Worm (Caenorhabditis elegans): Measurements from ENCODE around the gene W07G4.2.
A peak's percentile ranks its signal among the peaks of the same experiment; 100 is the strongest.

Gene W07G4.2

DNA sequence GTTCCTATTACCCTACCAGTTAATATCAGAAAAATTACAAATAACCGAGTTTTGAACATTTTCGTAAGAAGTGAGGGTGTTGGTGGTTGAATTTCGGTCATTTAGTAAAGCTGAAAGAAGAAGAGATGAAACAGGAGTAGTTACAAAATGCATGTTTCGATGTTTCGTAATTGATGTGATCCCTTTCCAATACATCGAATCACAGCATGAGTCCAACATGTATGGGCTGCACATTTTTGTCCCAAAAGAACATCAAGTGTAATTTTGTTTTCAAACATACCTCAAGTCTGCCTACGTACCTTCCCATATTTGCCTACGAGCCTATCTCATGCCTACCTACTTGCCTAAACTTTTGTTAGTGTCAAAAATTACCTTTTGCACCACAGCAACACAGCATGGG is at the start of gene W07G4.2:
W07G4.2 (minus strand) TSS at position 101 of the 400 bp plus-strand sequence.
- TF ChIP-seq R02D3.7 (tag; optimal IDR thresholded peaks at IDR 0.05): no peak
- TF ChIP-seq fkh-10 (GFP tag; optimal IDR thresholded peaks at IDR 0.05): no peak
- no peak for TF ChIP-seq daf-19 (GFP tag; conservative IDR thresholded peaks at IDR 0.05)
- TF ChIP-seq sdz-12 (GFP tag; optimal IDR thresholded peaks at IDR 0.05): no peak
- TF ChIP-seq F49E8.2 (tag; optimal IDR thresholded peaks at IDR 0.05; ENCODE audit: borderline replicate concordance): no peak
- no peak for TF ChIP-seq tag-97 (GFP tag; IDR thresholded peaks at IDR 0.05)
- no peak for TF ChIP-seq unc-39 (tag; optimal IDR thresholded peaks at IDR 0.05)
- TF ChIP-seq egl-43 (GFP tag; IDR thresholded peaks at IDR 0.05): no peak
- TF ChIP-seq pqm-1 (tag; optimal IDR thresholded peaks at IDR 0.05): no peak
- no peak for TF ChIP-seq nhr-237 (tag; optimal IDR thresholded peaks at IDR 0.05)
- no peak for TF ChIP-seq ceh-62 (tag; optimal IDR thresholded peaks at IDR 0.05)
- TF ChIP-seq lin-38 (GFP tag; IDR thresholded peaks at IDR 0.05): no peak
- TF ChIP-seq daf-16 (GFP tag; optimal IDR thresholded peaks at IDR 0.05): no peak
- no peak for TF ChIP-seq daf-16 (tag; optimal IDR thresholded peaks at IDR 0.05)
- TF ChIP-seq saeg-2 (GFP tag; IDR thresholded peaks at IDR 0.05): no peak
- TF ChIP-seq Y48G9A.11 (GFP tag; IDR thresholded peaks at IDR 0.05): no peak
- TF ChIP-seq F37D6.2 (tag; optimal IDR thresholded peaks at IDR 0.05): no peak
- TF ChIP-seq lin-39 (tag; optimal IDR thresholded peaks at IDR 0.05): no peak

DNA sequence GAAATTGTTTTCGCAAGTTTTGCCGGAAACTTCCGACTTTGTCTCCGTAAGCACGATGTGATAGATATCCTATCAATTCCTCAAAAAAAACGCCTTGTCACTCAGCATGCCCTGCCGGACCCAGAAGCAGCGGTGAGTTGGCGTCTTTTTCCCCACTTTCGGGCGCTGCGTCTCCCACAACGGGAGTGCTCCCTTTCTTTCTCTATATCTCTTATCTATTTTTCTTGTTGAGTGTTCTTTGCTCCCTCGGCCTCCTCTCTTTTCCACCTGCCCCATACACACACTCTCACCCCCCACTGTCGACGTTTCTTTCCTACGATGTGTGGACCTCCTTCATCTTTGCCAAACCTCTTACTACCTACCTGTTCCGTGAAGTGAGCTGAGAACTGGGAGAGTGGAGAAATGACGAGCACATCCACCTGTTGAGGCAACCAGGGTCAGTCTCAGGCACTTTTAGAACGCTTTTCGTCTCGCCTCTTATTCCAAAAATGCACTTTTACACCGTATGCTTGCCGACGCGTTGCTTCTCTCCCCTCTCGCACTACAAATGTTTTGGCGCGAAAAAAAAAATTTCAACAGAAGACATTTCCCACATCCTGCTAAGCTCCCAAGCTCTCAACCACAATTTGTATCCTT is 49.7 kb upstream of the W07G4.2 start:
- TF ChIP-seq unc-39 (tag; optimal IDR thresholded peaks at IDR 0.05) (no peak), egl-43 (GFP tag; IDR thresholded peaks at IDR 0.05) (peak; percentile 74), duxl-1 (tag; optimal IDR thresholded peaks at IDR 0.05; ENCODE audit: poor library complexity) (no peak), F10B5.3 (tag; optimal IDR thresholded peaks at IDR 0.05) (no peak), T20F7.1 (GFP tag; optimal IDR thresholded peaks at IDR 0.05) (peak; percentile 52), dmd-9 (GFP tag; IDR thresholded peaks at IDR 0.05) (no peak), php-3 (GFP tag; IDR thresholded peaks at IDR 0.05) (peak; percentile 51; the same call in 1 of the 2 replicates), skn-1 (tag; optimal IDR thresholded peaks at IDR 0.05) (no peak), F49E8.2 (tag; optimal IDR thresholded peaks at IDR 0.05; ENCODE audit: borderline replicate concordance) (no peak), mxl-2 (GFP tag; conservative IDR thresholded peaks at IDR 0.05) (no peak), mep-1 (tag; optimal IDR thresholded peaks at IDR 0.05) (peak; percentile 89), dmd-6 (GFP tag; IDR thresholded peaks at IDR 0.05) (peak; percentile 85), lir-3 (tag; optimal IDR thresholded peaks at IDR 0.05) (no peak), nhr-11 (tag; optimal IDR thresholded peaks at IDR 0.05) (peak; percentile 81), lin-29 (GFP tag; IDR thresholded peaks at IDR 0.05) (peak; percentile 32; the same call in 1 of the 2 replicates), daf-19 (GFP tag; conservative IDR thresholded peaks at IDR 0.05) (no peak), mes-2 (tag; optimal IDR thresholded peaks at IDR 0.05; ENCODE audit: poor library complexity, severe bottlenecking) (peak; percentile 50), lim-7 (GFP tag; IDR thresholded peaks at IDR 0.05) (peak; percentile 44; the same call in 1 of the 2 replicates), nhr-102 (tag; optimal IDR thresholded peaks at IDR 0.05) (peak; percentile 19), tag-97 (GFP tag; IDR thresholded peaks at IDR 0.05) (no peak), ctbp-1 (GFP tag; IDR thresholded peaks at IDR 0.05) (peak; percentile 77), ceh-44 (GFP tag; IDR thresholded peaks at IDR 0.05) (no peak), ceh-82 (tag; optimal IDR thresholded peaks at IDR 0.05) (no peak), dve-1 (tag; optimal IDR thresholded peaks at IDR 0.05; ENCODE audit: insufficient read depth) (peak; percentile 45), ztf-7 (tag; optimal IDR thresholded peaks at IDR 0.05) (no peak), fos-1 (tag; optimal IDR thresholded peaks at IDR 0.05) (no peak), Y75B8A.6 (GFP tag; IDR thresholded peaks at IDR 0.05) (no peak), fkh-10 (GFP tag; optimal IDR thresholded peaks at IDR 0.05) (no peak), ces-1 (GFP tag; optimal IDR thresholded peaks at IDR 0.05) (no peak), Y105C5A.15 (GFP tag; IDR thresholded peaks at IDR 0.05) (0 out of 2 replicates have a peak, but pooled peaks have one; percentile 47), hlh-11 (tag; optimal IDR thresholded peaks at IDR 0.05) (peak; percentile 87), madf-9 (GFP tag; conservative IDR thresholded peaks at IDR 0.05) (peak; percentile 51), snpc-1.2 (GFP tag; IDR thresholded peaks at IDR 0.05) (peak; percentile 40; the same call in 1 of the 2 replicates), nhr-77 (tag; optimal IDR thresholded peaks at IDR 0.05) (peak; percentile 59), zag-1 (tag; optimal IDR thresholded peaks at IDR 0.05) (no peak), nhr-76 (tag; optimal IDR thresholded peaks at IDR 0.05) (no peak), aha-1 (tag) (peak; percentile 94), zip-11 (GFP tag; IDR thresholded peaks at IDR 0.05) (no peak)

All from whole organism, L4 larva.